Worm (Caenorhabditis elegans) whole organism, mixed stage, embryonic: Measurements from ENCODE around the gene idpc-2.

Experiments
- M03D4.4 ChIP-seq: sonication (generic microtip); optimal IDR thresholded peaks from 2 replicates; lab custom pipeline; 2017; ENCODE audit warnings: mild to moderate bottlenecking, missing genetic modification characterization, missing compliant biosample characterization
- blmp-1 ChIP-seq: fragments of 150-350 bp; optimal IDR thresholded peaks from 2 replicates; lab custom pipeline; 2014; ENCODE audit warnings: missing biosample characterization, missing genetic modification characterization
- drap-1 ChIP-seq: fragments of 200-800 bp; sonication (Bioruptor generic); optimal IDR thresholded peaks from 3 replicates; lab custom pipeline; 2018; ENCODE audit warnings: mild to moderate bottlenecking, missing genetic modification characterization, missing compliant biosample characterization
- mab-5 ChIP-seq: fragments of 150-350 bp; optimal IDR thresholded peaks from 2 replicates; lab custom pipeline; 2014; ENCODE audit warnings: missing biosample characterization, missing genetic modification characterization
- nhr-12 ChIP-seq: fragments of 150-350 bp; optimal IDR thresholded peaks from 2 replicates; lab custom pipeline; 2014; ENCODE audit warnings: missing biosample characterization, missing genetic modification characterization
- pha-4 ChIP-seq: fragments of 150-350 bp; optimal IDR thresholded peaks from 2 replicates; lab custom pipeline; 2018; ENCODE audit warnings: missing biosample characterization, missing genetic modification reagents, missing genetic modification characterization
- snpc-4 ChIP-seq: fragments of 150-350 bp; optimal IDR thresholded peaks from 2 replicates; lab custom pipeline; 2014; ENCODE audit warnings: missing biosample characterization, missing genetic modification characterization
- unc-39 ChIP-seq: fragments of 150-350 bp; optimal IDR thresholded peaks from 2 replicates; lab custom pipeline; 2014; ENCODE audit warnings: missing biosample characterization, missing genetic modification characterization
- unc-62 ChIP-seq: fragments of 150-350 bp; optimal IDR thresholded peaks from 2 replicates; lab custom pipeline; 2014; ENCODE audit warnings: missing biosample characterization, missing genetic modification reagents, missing genetic modification characterization
- ztf-11 ChIP-seq: fragments of 150-350 bp; optimal IDR thresholded peaks from 2 replicates; lab custom pipeline; 2014; ENCODE audit warnings: missing biosample characterization, missing genetic modification characterization

ce11 chrV:8606099-8606696 lies 14.9 kb downstream of the idpc-2 start, which contains the start of gene vps-60:
- TF ChIP-seq unc-39 (no peak), pha-4 (tag; lab: Kevin White, UChicago) (peak; percentile 87), blmp-1 (tag; lab: Kevin White, UChicago) (peak; percentile 61), snpc-4 (tag; lab: Kevin White, UChicago) (no peak), ztf-11 (no peak), nhr-12 (no peak), mab-5 (no peak), M03D4.4 (tag; lab: Kevin White, UChicago) (peak; percentile 17), drap-1 (GFP tag; lab: Kevin White, UChicago) (no peak), unc-62 (peak; percentile 51)
